Worm (Caenorhabditis elegans): ENCODE results near the gene ador-1.

DNA sequence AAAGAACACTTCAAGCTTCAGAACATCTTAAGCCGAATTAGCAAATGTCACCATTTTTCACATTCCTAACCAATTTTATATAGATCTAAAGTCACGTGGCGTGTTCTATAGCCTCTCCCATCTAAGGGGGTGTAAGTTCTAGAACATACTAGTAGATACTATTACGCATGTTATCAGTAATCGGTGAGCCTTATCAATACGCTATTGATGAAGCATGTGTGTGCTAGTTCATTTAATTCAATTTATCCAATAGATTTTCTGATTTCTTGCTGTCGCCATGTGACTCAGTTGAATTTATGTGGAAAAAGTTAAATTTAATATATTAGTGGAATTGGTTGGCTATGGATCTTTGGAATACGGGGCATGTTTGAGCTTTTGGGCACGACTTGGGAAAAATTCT, 3.8 kb upstream of the ador-1 start:
- TF ChIP-seq nhr-76 (tag; optimal IDR thresholded peaks at IDR 0.05): no peak
- TF ChIP-seq lsy-12 (tag; optimal IDR thresholded peaks at IDR 0.05): no peak
